Fruit fly (Drosophila melanogaster) whole organism, prepupa: Measurements from ENCODE around the gene CG1542.

Source experiments
- Blimp-1 ChIP-seq: fragments of 200-800 bp; sonication (Bioruptor generic); optimal IDR thresholded peaks from 3 replicates; lab custom pipeline; 2017; ENCODE audit warnings: missing biosample characterization, missing genetic modification characterization, mild to moderate bottlenecking, moderate library complexity, missing genetic modification reagents
- CG32006 ChIP-seq: fragments of 200-800 bp; sonication (Bioruptor generic); optimal IDR thresholded peaks from 3 replicates; lab custom pipeline; 2017; ENCODE audit warnings: missing biosample characterization, mild to moderate bottlenecking, missing genetic modification characterization
- CG34406 ChIP-seq: fragments of 200-800 bp; sonication (Bioruptor generic); optimal IDR thresholded peaks from 3 replicates; lab custom pipeline; 2016; ENCODE audit warnings: missing biosample characterization, missing genetic modification characterization
- CG8319 ChIP-seq: fragments of 200-800 bp; sonication (Bioruptor generic); optimal IDR thresholded peaks from 3 replicates; lab custom pipeline; 2016; ENCODE audit warnings: missing biosample characterization, missing genetic modification characterization
- Ets21C ChIP-seq: fragments of 200-800 bp; sonication (Bioruptor generic); optimal IDR thresholded peaks from 3 replicates; lab custom pipeline; 2016; ENCODE audit warnings: missing biosample characterization, missing genetic modification characterization
- Lpt ChIP-seq: fragments of 200-800 bp; sonication (Bioruptor generic); optimal IDR thresholded peaks from 3 replicates; lab custom pipeline; 2016; ENCODE audit warnings: missing biosample characterization, missing genetic modification characterization
- fd85E ChIP-seq: fragments of 200-800 bp; sonication (Bioruptor generic); optimal IDR thresholded peaks from 3 replicates; lab custom pipeline; 2016; ENCODE audit warnings: missing biosample characterization, missing genetic modification characterization
- vri ChIP-seq: fragments of 200-800 bp; sonication (Bioruptor generic); optimal IDR thresholded peaks from 3 replicates; lab custom pipeline; 2016; ENCODE audit warnings: missing biosample characterization, mild to moderate bottlenecking, missing genetic modification characterization

dm6 chr3R:31254808-31255207 lies 41.5 kb downstream of the CG1542 start, which contains the start of the genes CG1750 and spn-F:
- TF ChIP-seq CG34406 (no peak), Lpt (GFP tag; lab: Kevin White, UChicago) (no peak), vri (GFP tag; lab: Kevin White, UChicago) (peak; percentile 85), fd85E (GFP tag; lab: Kevin White, UChicago) (no peak), CG8319 (GFP tag; lab: Kevin White, UChicago) (no peak), CG32006 (GFP tag; lab: Kevin White, UChicago) (no peak), Ets21C (GFP tag; lab: Kevin White, UChicago) (no peak), Blimp-1 (no peak)
